Fruit fly (Drosophila melanogaster) whole organism, embryonic: ENCODE measurements around the gene ND-SGDH.

Source experiments
- CG4854 ChIP-seq: fragments of 200-800 bp; sonication (Bioruptor generic); optimal IDR thresholded peaks from 2 replicates; lab custom pipeline; 2016; ENCODE audit warnings: missing biosample characterization, missing genetic modification characterization, inconsistent platforms
- Camta ChIP-seq: fragments of 200-800 bp; sonication (Bioruptor generic); optimal IDR thresholded peaks from 2 replicates; lab custom pipeline; 2016; ENCODE audit warnings: missing biosample characterization, missing genetic modification characterization
- Gsc ChIP-seq: fragments of 200-800 bp; sonication (Bioruptor generic); IDR thresholded peaks from 2 replicates; pipeline ENCODE4 v1.3.6; 2022; ENCODE audit warnings: missing biosample characterization, missing genetic modification characterization
- NC2α ChIP-seq: fragments of 200-800 bp; sonication (Bioruptor generic); optimal IDR thresholded peaks from 2 replicates; lab custom pipeline; 2016; ENCODE audit warnings: missing biosample characterization, missing genetic modification characterization
- Six4 ChIP-seq: fragments of 200-800 bp; sonication (Bioruptor generic); optimal IDR thresholded peaks from 2 replicates; lab custom pipeline; 2016; ENCODE audit warnings: missing biosample characterization, missing genetic modification characterization
- ci ChIP-seq: fragments of 200-800 bp; sonication (Bioruptor generic); IDR thresholded peaks from 3 replicates; pipeline ENCODE4 v1.3.6; 2022; ENCODE audit warnings: missing biosample characterization, missing genetic modification characterization
- disco-r ChIP-seq: fragments of 200-800 bp; sonication (Bioruptor generic); optimal IDR thresholded peaks from 2 replicates; lab custom pipeline; 2016; ENCODE audit warnings: missing biosample characterization, missing genetic modification characterization
- her ChIP-seq: fragments of 200-800 bp; sonication (Bioruptor generic); optimal IDR thresholded peaks from 2 replicates; lab custom pipeline; 2016; ENCODE audit warnings: missing biosample characterization, missing genetic modification characterization
- knrl ChIP-seq: fragments of 200-800 bp; sonication (Bioruptor generic); IDR thresholded peaks from 3 replicates; pipeline ENCODE4 v1.3.6; 2022; ENCODE audit warnings: missing biosample characterization, missing genetic modification characterization; ENCODE audit not compliant: partially characterized antibody
- ro ChIP-seq: fragments of 200-800 bp; sonication (Bioruptor generic); IDR thresholded peaks from 2 replicates; pipeline ENCODE4 v1.3.6; 2022; ENCODE audit warnings: missing biosample characterization, missing genetic modification characterization
- trem ChIP-seq: fragments of 200-800 bp; optimal IDR thresholded peaks from 3 replicates; lab custom pipeline; 2019; ENCODE audit warnings: missing biosample characterization, mild to moderate bottlenecking, missing genetic modification characterization, moderate library complexity

dm6 chr3L:12111081-12111958 lies 27.1 kb downstream of the ND-SGDH start:
- TF ChIP-seq ci (GFP tag; lab: Robert Waterston, UW) (no peak), ro (GFP tag; lab: Robert Waterston, UW) (peak; percentile 56; the same call in 1 of the 2 replicates), trem (tag; lab: Kevin White, UChicago) (peak; percentile 91), Six4 (peak; percentile 66), knrl (GFP tag; lab: Robert Waterston, UW) (no peak), disco-r (no peak), Camta (GFP tag; lab: Kevin White, UChicago) (no peak), Gsc (GFP tag; lab: Robert Waterston, UW) (no peak), CG4854 (no peak), NC2α (no peak), her (GFP tag; lab: Kevin White, UChicago) (no peak)
